Worm (Caenorhabditis elegans): Measurements from ENCODE around the gene pos-1.

Gene pos-1

ce11 chrV:8413432-8414021 is 359 bp upstream of the pos-1 start, which contains the start of gene vha-18 (continued):
- TF ChIP-seq ceh-100 (GFP tag; IDR thresholded peaks at IDR 0.05), result peak; percentile 75

- TF ChIP-seq F55B11.4 (tag; optimal IDR thresholded peaks at IDR 0.05; ENCODE audit: borderline replicate concordance, insufficient read depth) (no peak), snpc-1.1 (tag; optimal IDR thresholded peaks at IDR 0.05; ENCODE audit: insufficient read depth) (peak; percentile 30), cebp-2 (GFP tag; IDR thresholded peaks at IDR 0.05) (0 out of 2 replicates have a peak, but pooled peaks have one; percentile 20), attf-5 (GFP tag; optimal IDR thresholded peaks at IDR 0.05) (no peak), F22D6.2 (tag; optimal IDR thresholded peaks at IDR 0.05) (no peak), dpff-1 (tag; optimal IDR thresholded peaks at IDR 0.05) (no peak), tlf-1 (GFP tag; optimal IDR thresholded peaks at IDR 0.05) (peak; percentile 83), hrde-1 (tag; optimal IDR thresholded peaks at IDR 0.05; ENCODE audit: borderline replicate concordance) (peak; percentile 79), nhr-120 (GFP tag; IDR thresholded peaks at IDR 0.05) (no peak), mel-28 (tag; optimal IDR thresholded peaks at IDR 0.05; ENCODE audit: borderline replicate concordance) (no peak), athp-1 (tag; optimal IDR thresholded peaks at IDR 0.05) (peak; percentile 68), Y79H2A.3 (GFP tag; conservative IDR thresholded peaks at IDR 0.05) (peak; percentile 94), let-526 (GFP tag; IDR thresholded peaks at IDR 0.05) (no peak), nhr-179 (tag; optimal IDR thresholded peaks at IDR 0.05) (no peak), madf-3 (GFP tag; IDR thresholded peaks at IDR 0.05) (peak; percentile 86), fkh-3 (tag; optimal IDR thresholded peaks at IDR 0.05) (peak; percentile 45), F49E8.2 (tag; optimal IDR thresholded peaks at IDR 0.05; ENCODE audit: insufficient read depth) (peak; percentile 77), snpc-1.3 (tag; optimal IDR thresholded peaks at IDR 0.05; ENCODE audit: insufficient read depth) (no peak), F57C9.4 (tag; optimal IDR thresholded peaks at IDR 0.05) (no peak), snpc-3.4 (tag; optimal IDR thresholded peaks at IDR 0.05) (no peak), akir-1 (GFP tag; optimal IDR thresholded peaks at IDR 0.05) (no peak), mcd-1 (GFP tag; IDR thresholded peaks at IDR 0.05) (peak; percentile 43; the same call in 1 of the 2 replicates), C06A6.2 (GFP tag; conservative IDR thresholded peaks at IDR 0.05) (no peak; the same call in 1 of the 2 replicates), nfya-2 (GFP tag; IDR thresholded peaks at IDR 0.05) (0 out of 2 replicates have a peak, but pooled peaks have one; percentile 5), Y67H2A.10 (GFP tag; conservative IDR thresholded peaks at IDR 0.05) (no peak), B0261.1 (tag; optimal IDR thresholded peaks at IDR 0.05) (no peak), lsl-1 (GFP tag; optimal IDR thresholded peaks at IDR 0.05) (peak; percentile 71), F23B12.7 (tag; optimal IDR thresholded peaks at IDR 0.05; ENCODE audit: insufficient read depth) (no peak), unc-130 (GFP tag; optimal IDR thresholded peaks at IDR 0.05) (peak; percentile 23), aptf-3 (GFP tag; IDR thresholded peaks at IDR 0.05) (0 out of 2 replicates have a peak, but pooled peaks have one; percentile 11), D2030.7 (GFP tag; IDR thresholded peaks at IDR 0.05) (peak; percentile 75), F10E7.11 (tag; optimal IDR thresholded peaks at IDR 0.05) (peak; percentile 54), somi-1 (GFP tag; optimal IDR thresholded peaks at IDR 0.05) (no peak), F52B5.7 (tag; optimal IDR thresholded peaks at IDR 0.05) (peak; percentile 80), attf-6 (GFP tag; IDR thresholded peaks at IDR 0.05) (peak; percentile 88), ceh-100 (GFP tag; IDR thresholded peaks at IDR 0.05) (peak; percentile 56), bed-1 (GFP tag; IDR thresholded peaks at IDR 0.05) (no peak), madf-10 (tag; optimal IDR thresholded peaks at IDR 0.05) (no peak), ztf-6 (GFP tag; IDR thresholded peaks at IDR 0.05) (no peak), T07F8.4 (tag; optimal IDR thresholded peaks at IDR 0.05) (no peak), bed-2 (GFP tag; IDR thresholded peaks at IDR 0.05) (no peak), tbx-9 (tag; optimal IDR thresholded peaks at IDR 0.05; ENCODE audit: borderline replicate concordance) (no peak), ama-1 (optimal IDR thresholded peaks at IDR 0.05) (no peak), ama-1 (GFP tag; optimal IDR thresholded peaks at IDR 0.05) (peak in 1 of 2 experiments; percentile 33), ekl-4 (GFP tag; IDR thresholded peaks at IDR 0.05) (peak; percentile 87)
Observed at ce11 chrV:8415113-8415530, 1.2 kb downstream of the pos-1 start.

Measured in whole organism, young adult.